Worm (Caenorhabditis elegans) whole organism, midembryonic: Measurements from ENCODE around the gene F36H5.10.
"Not testable (repeated sequence)": the region's sequence is repeated elsewhere in the genome, so short reads cannot be mapped to it uniquely, and the experiment has no call there.

Source experiments
- T22C8.4 ChIP-seq: fragments of 200-800 bp; sonication (Bioruptor generic); IDR thresholded peaks from 2 replicates; pipeline ENCODE4 v1.3.6; 2022; ENCODE audit warnings: missing genetic modification characterization, missing compliant biosample characterization
- cog-1 ChIP-seq: sonication (generic microtip); optimal IDR thresholded peaks from 2 replicates; lab custom pipeline; 2016; ENCODE audit warnings: missing genetic modification characterization, missing compliant biosample characterization
- flt-1 ChIP-seq: fragments of 200-800 bp; sonication (Bioruptor generic); IDR thresholded peaks from 2 replicates; pipeline ENCODE4 v1.3.6; 2022; ENCODE audit warnings: missing genetic modification characterization, missing compliant biosample characterization
- klf-2 ChIP-seq: fragments of 200-800 bp; sonication (Bioruptor generic); conservative IDR thresholded peaks from 2 replicates; pipeline ENCODE4 v1.3.6; 2022; ENCODE audit warnings: missing genetic modification reagents, missing genetic modification characterization, missing compliant biosample characterization
- med-1 ChIP-seq: sonication (generic microtip); optimal IDR thresholded peaks from 2 replicates; lab custom pipeline; 2017; ENCODE audit warnings: missing genetic modification characterization, mild to moderate bottlenecking, missing compliant biosample characterization, antibody characterized with exemption, missing genetic modification reagents; ENCODE audit not compliant: insufficient read depth
- ref-1 ChIP-seq: fragments of 200-800 bp; sonication (Bioruptor generic); conservative IDR thresholded peaks from 2 replicates; pipeline ENCODE4 v1.3.6; 2022; ENCODE audit warnings: missing genetic modification reagents, missing genetic modification characterization, missing compliant biosample characterization
- tab-1 ChIP-seq: fragments of 200-800 bp; sonication (Bioruptor generic); IDR thresholded peaks from 2 replicates; pipeline ENCODE4 v1.3.6; 2022; ENCODE audit warnings: missing genetic modification characterization, missing compliant biosample characterization
- ztf-23 ChIP-seq: fragments of 200-800 bp; sonication (Bioruptor generic); IDR thresholded peaks from 2 replicates; pipeline ENCODE4 v1.3.6; 2022; ENCODE audit warnings: missing genetic modification reagents, missing genetic modification characterization, missing compliant biosample characterization
- ztf-29 ChIP-seq: fragments of 200-800 bp; sonication (Bioruptor generic); IDR thresholded peaks from 2 replicates; pipeline ENCODE4 v1.3.6; 2022; ENCODE audit warnings: missing genetic modification reagents, missing genetic modification characterization, missing compliant biosample characterization

The F36H5.10 gene

DNA sequence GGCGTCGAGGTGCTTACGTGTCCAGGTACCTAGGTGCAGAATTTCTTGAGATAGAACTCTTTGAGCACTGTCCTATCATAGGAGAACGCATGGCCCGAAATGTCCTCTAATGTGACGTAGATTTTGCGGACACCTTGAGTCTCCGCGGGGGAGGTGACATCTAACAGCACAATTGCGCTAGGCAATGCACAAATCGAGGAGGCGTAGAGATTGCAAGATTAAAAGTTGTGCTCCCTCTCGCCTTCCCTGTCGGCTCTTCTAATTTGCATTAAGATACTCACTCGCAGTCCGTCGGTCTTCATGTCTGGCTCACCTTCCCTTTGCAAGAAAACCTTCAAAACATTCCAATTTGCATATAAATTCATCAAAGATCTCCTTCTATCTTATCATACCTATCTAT is 2.5 kb downstream of the F36H5.10 start, which contains the start of gene F36H5.18:
Gene F36H5.18, plus strand, starts transcription at position 301 of the 400 bp plus-strand sequence.
- TF ChIP-seq ztf-23 (GFP tag; lab: Robert Waterston, UW) (no peak), med-1 (GFP tag; lab: Kevin White, UChicago) (no peak), tab-1 (GFP tag; lab: Robert Waterston, UW) (no peak), T22C8.4 (GFP tag; lab: Robert Waterston, UW) (no peak), cog-1 (tag; lab: Kevin White, UChicago) (no peak), ztf-29 (GFP tag; lab: Robert Waterston, UW) (no peak), flt-1 (GFP tag; lab: Robert Waterston, UW) (no peak), klf-2 (GFP tag; lab: Robert Waterston, UW) (no peak), ref-1 (GFP tag; lab: Robert Waterston, UW) (no peak)

DNA sequence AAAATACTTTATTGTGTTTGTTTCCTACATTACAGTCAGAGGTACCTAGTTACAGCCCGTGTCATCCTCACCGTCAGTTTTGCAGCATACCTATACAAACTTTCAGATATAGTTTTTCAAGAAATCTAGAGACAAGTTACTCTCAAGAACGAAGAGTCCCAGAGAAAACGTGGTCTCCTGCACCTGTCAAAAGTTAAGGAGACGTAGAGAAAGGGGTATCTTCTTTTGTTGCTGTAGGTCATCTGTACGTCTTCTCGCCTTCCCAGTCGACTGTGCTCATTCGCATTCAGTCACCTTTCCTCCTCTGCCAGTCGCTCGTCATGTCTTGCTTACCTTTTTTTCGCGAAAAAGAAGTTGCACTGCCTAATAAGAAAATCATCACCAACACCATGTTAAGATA is 4.4 kb downstream of the F36H5.10 start, which contains the start of gene F36H5.4:
Gene F36H5.4, plus strand, starts transcription at position 301 of the 400 bp plus-strand sequence.
- TF ChIP-seq klf-2 (GFP tag; lab: Robert Waterston, UW) = no peak
- TF ChIP-seq cog-1 (tag; lab: Kevin White, UChicago) = no peak
- TF ChIP-seq ref-1 (GFP tag; lab: Robert Waterston, UW) = no peak
- no peak for TF ChIP-seq ztf-29 (GFP tag; lab: Robert Waterston, UW)
- TF ChIP-seq tab-1 (GFP tag; lab: Robert Waterston, UW) = no peak
- no peak for TF ChIP-seq flt-1 (GFP tag; lab: Robert Waterston, UW)
- TF ChIP-seq T22C8.4 (GFP tag; lab: Robert Waterston, UW) = no peak

- TF ChIP-seq flt-1 (GFP tag; lab: Robert Waterston, UW) (no peak), ztf-23 (GFP tag; lab: Robert Waterston, UW) (no peak), cog-1 (tag; lab: Kevin White, UChicago) (no peak), klf-2 (GFP tag; lab: Robert Waterston, UW) (no peak), ref-1 (GFP tag; lab: Robert Waterston, UW) (no peak), tab-1 (GFP tag; lab: Robert Waterston, UW) (no peak), med-1 (GFP tag; lab: Kevin White, UChicago) (no peak), ztf-29 (GFP tag; lab: Robert Waterston, UW) (no peak), T22C8.4 (GFP tag; lab: Robert Waterston, UW) (no peak)
These were observed 5.9 kb downstream of the F36H5.10 start, which contains the start of gene math-28 for ce11 chrII:1763072-1763471. math-28 (plus strand) TSS chrII:1763372.

ce11 chrII:1766715-1767114 is 9.6 kb downstream of the F36H5.10 start:
- no peak for TF ChIP-seq ref-1 (GFP tag; lab: Robert Waterston, UW)
- TF ChIP-seq T22C8.4 (GFP tag; lab: Robert Waterston, UW) = no peak
- TF ChIP-seq med-1 (GFP tag; lab: Kevin White, UChicago) = no peak
- no peak for TF ChIP-seq ztf-23 (GFP tag; lab: Robert Waterston, UW)

DNA sequence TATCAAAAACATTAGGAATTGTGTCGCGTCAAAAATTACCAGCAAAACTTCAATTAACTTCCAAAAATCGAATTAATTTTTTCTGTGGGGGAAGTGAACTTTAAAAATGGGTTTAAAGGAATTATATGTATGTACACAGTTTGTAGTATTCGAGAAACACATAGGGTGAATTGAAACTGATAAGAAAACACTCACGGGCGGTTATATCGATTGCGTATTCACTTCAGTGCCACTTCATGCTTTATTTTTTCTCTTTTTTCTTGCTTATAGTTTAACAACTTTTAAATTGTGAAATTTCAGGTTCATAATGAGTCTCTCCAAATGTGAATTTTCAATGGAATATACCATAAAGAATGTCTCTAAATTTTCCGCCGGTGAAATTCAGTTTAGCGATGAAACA is 14.2 kb downstream of the F36H5.10 start, which contains the start of gene math-26:
Gene math-26, plus strand, starts transcription at position 301 of the 400 bp plus-strand sequence.
- not testable (repeated sequence) for TF ChIP-seq T22C8.4, ztf-29, tab-1 (GFP tag; lab: Robert Waterston, UW)

DNA sequence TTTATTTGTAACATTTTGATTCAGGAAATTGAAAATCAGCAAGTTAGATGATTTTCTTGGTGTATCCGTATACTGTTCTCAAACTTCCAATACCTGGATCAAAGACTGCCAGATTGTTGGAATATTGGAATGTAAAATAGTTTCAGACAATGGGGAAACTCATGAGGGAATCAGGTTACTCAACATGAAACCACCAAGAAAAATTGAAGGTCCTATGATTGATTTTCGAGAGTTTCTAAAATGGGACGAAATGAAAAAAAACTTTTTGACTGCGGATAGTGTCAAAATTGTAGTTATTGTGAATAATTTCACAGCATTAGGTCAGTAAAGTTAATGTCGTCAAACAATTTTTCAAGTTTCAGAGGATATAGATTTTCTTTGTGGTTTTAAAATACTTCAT is 14.7 kb downstream of the F36H5.10 start, which contains the start of gene math-3:
Gene math-3, plus strand, starts transcription at position 301 of the 400 bp plus-strand sequence.
- no peak for TF ChIP-seq flt-1 (GFP tag; lab: Robert Waterston, UW)
- no peak for TF ChIP-seq T22C8.4 (GFP tag; lab: Robert Waterston, UW)

DNA sequence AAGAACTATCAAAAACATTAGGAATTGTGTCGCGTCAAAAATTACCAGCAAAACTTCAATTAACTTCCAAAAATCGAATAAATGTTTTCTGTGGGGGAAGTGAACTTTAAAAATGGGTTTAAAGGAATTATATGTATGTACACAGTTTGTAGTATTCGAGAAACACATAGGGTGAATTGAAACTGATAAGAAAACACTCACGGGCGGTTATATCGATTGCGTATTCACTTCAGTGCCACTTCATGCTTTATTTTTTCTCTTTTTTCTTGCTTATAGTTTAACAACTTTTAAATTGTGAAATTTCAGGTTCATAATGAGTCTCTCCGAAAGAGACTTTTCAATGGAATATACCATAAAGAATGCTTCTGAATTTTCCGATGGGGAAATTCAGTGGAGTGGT is 18.1 kb downstream of the F36H5.10 start, which contains the start of gene F36H5.14:
Gene F36H5.14, plus strand, starts transcription at position 301 of the 400 bp plus-strand sequence.
- not testable (repeated sequence) for TF ChIP-seq ztf-29, ref-1, ztf-23 (GFP tag; lab: Robert Waterston, UW)

- TF ChIP-seq med-1 (GFP tag; lab: Kevin White, UChicago) (no peak), tab-1 (GFP tag; lab: Robert Waterston, UW) (no peak), klf-2 (GFP tag; lab: Robert Waterston, UW) (no peak), flt-1 (GFP tag; lab: Robert Waterston, UW) (no peak), ref-1 (GFP tag; lab: Robert Waterston, UW) (no peak), cog-1 (tag; lab: Kevin White, UChicago) (no peak), ztf-23 (GFP tag; lab: Robert Waterston, UW) (no peak), T22C8.4 (GFP tag; lab: Robert Waterston, UW) (no peak), ztf-29 (GFP tag; lab: Robert Waterston, UW) (no peak)
These were observed 25.3 kb downstream of the F36H5.10 start, which contains the start of gene math-4 for ce11 chrII:1782474-1782873. math-4 (minus strand) TSS chrII:1782574.

DNA sequence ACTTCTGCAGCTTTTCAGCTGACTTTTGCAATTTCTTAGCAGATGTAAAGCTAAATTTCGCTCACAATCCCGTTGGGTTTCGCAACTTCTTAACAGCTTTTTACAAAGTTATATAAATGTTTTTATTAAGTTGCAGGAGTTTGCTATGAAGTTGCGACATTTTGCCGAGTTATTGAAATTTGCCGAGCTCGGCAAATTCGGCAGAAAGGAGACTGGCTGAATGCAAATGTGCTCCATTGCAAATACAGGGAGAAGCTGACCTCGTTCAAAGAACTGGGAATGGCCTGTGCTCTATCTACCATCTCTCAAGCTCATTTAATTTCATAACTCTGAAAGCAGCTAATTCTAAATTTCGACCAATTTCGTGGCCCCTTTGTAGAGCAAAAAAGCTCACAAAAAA is 27.7 kb downstream of the F36H5.10 start, which contains the start of gene C08F1.11:
Gene C08F1.11, minus strand, starts transcription at position 101 of the 400 bp plus-strand sequence.
- TF ChIP-seq ztf-29 (GFP tag; lab: Robert Waterston, UW) (no peak), med-1 (GFP tag; lab: Kevin White, UChicago) (no peak), cog-1 (tag; lab: Kevin White, UChicago) (no peak), flt-1 (GFP tag; lab: Robert Waterston, UW) (no peak), klf-2 (GFP tag; lab: Robert Waterston, UW) (no peak), ref-1 (GFP tag; lab: Robert Waterston, UW) (no peak), ztf-23 (GFP tag; lab: Robert Waterston, UW) (no peak), tab-1 (GFP tag; lab: Robert Waterston, UW) (no peak), T22C8.4 (GFP tag; lab: Robert Waterston, UW) (no peak)
